ENCODE assay signal across 8 worm cellular contexts in genomic region chrV:14508005-14508521, ce11.
TF ChIP-seq lines count a peak whose summit lies in the region.

TSS of gene R02D5.1 (plus strand) at chrV:14508249.

TF ChIP-seq in whole organism, L1 larva, 84 proteins besides CTCF, POLR2A, EP300 and RAD21:
- TF ChIP-seq blmp-1 (tag; optimal IDR thresholded peaks at IDR 0.05; lab: Kevin White, UChicago) (peak; percentile 99), unc-62 (GFP tag; optimal IDR thresholded peaks at IDR 0.05; lab: Kevin White, UChicago) (no peak)

TF ChIP-seq in whole organism, L2 larva, 48 proteins besides CTCF, POLR2A, EP300 and RAD21:
- TF ChIP-seq elt-3 (tag; optimal IDR thresholded peaks at IDR 0.05; lab: Kevin White, UChicago) = no peak
- TF ChIP-seq lsy-2 (tag; optimal IDR thresholded peaks at IDR 0.05; lab: Kevin White, UChicago) = no peak
- no peak for TF ChIP-seq ama-1 (optimal IDR thresholded peaks at IDR 0.05; lab: Kevin White, UChicago)
- TF ChIP-seq sem-4 (tag; optimal IDR thresholded peaks at IDR 0.05; lab: Kevin White, UChicago) = no peak
- no peak for TF ChIP-seq sma-9 (GFP tag; optimal IDR thresholded peaks at IDR 0.05; lab: Kevin White, UChicago)
- TF ChIP-seq sma-9 (tag; optimal IDR thresholded peaks at IDR 0.05; lab: Kevin White, UChicago) = no peak
- no peak for TF ChIP-seq aly-2 (tag; optimal IDR thresholded peaks at IDR 0.05; lab: Kevin White, UChicago)
- peak; percentile 88 for TF ChIP-seq blmp-1 (tag; optimal IDR thresholded peaks at IDR 0.05; lab: Kevin White, UChicago; ENCODE audit: insufficient read depth)
- no peak for TF ChIP-seq snpc-4 (tag; optimal IDR thresholded peaks at IDR 0.05; lab: Kevin White, UChicago)
TF ChIP-seq in whole organism, L2 larva: peak in this region for 1.

TF ChIP-seq in whole organism, L4 larva, 104 proteins besides CTCF, POLR2A, EP300 and RAD21:
- TF ChIP-seq hlh-11 (tag; optimal IDR thresholded peaks at IDR 0.05; lab: Kevin White, UChicago) (peak; percentile 25), nhr-48 (tag; optimal IDR thresholded peaks at IDR 0.05; lab: Kevin White, UChicago) (peak; percentile 43), mdl-1 (tag; optimal IDR thresholded peaks at IDR 0.05; lab: Kevin White, UChicago) (no peak)

TF ChIP-seq in whole organism, early embryonic, 17 proteins besides CTCF, POLR2A, EP300 and RAD21:
- TF ChIP-seq hmg-4 (GFP tag; optimal IDR thresholded peaks at IDR 0.05; lab: Kevin White, UChicago) (peak; percentile 21), ama-1 (optimal IDR thresholded peaks at IDR 0.05; lab: Kevin White, UChicago) (no peak), ceh-13 (GFP tag; optimal IDR thresholded peaks at IDR 0.05; lab: Kevin White, UChicago) (no peak), ets-7 (tag; optimal IDR thresholded peaks at IDR 0.05; lab: Kevin White, UChicago) (no peak), scrt-1 (GFP tag; IDR thresholded peaks at IDR 0.05; lab: Robert Waterston, UW) (no peak), tra-4 (tag; optimal IDR thresholded peaks at IDR 0.05; lab: Kevin White, UChicago) (no peak), hnd-1 (tag; optimal IDR thresholded peaks at IDR 0.05; lab: Kevin White, UChicago) (no peak)
TF ChIP-seq in whole organism, early embryonic: peak in this region for 1.

TF ChIP-seq in whole organism, late embryonic, 69 proteins besides CTCF, POLR2A, EP300 and RAD21:
- TF ChIP-seq ceh-30 (tag; optimal IDR thresholded peaks at IDR 0.05; lab: Kevin White, UChicago) = no peak
- TF ChIP-seq T23F11.4 (GFP tag; optimal IDR thresholded peaks at IDR 0.05; lab: Kevin White, UChicago) = peak; percentile 4
- peak; percentile 77 for TF ChIP-seq ref-2 (tag; optimal IDR thresholded peaks at IDR 0.05; lab: Kevin White, UChicago)
TF ChIP-seq in whole organism, late embryonic: peak in this region for 2.

TF ChIP-seq in whole organism, midembryonic, 9 proteins besides CTCF, POLR2A, EP300 and RAD21:
- TF ChIP-seq flt-1 (GFP tag; IDR thresholded peaks at IDR 0.05; lab: Robert Waterston, UW) (0 out of 2 replicates have a peak, but pooled peaks have one; percentile 31), ztf-29 (GFP tag; IDR thresholded peaks at IDR 0.05; lab: Robert Waterston, UW) (no peak), cog-1 (tag; optimal IDR thresholded peaks at IDR 0.05; lab: Kevin White, UChicago) (peak; percentile 9)

TF ChIP-seq in whole organism, mixed stage, embryonic, 35 proteins besides CTCF, POLR2A, EP300 and RAD21:
- TF ChIP-seq ham-2 (GFP tag; optimal IDR thresholded peaks at IDR 0.05; lab: Kevin White, UChicago) = peak; percentile 71
- no peak for TF ChIP-seq ztf-11 (tag; optimal IDR thresholded peaks at IDR 0.05; lab: Kevin White, UChicago)
- TF ChIP-seq blmp-1 (tag; optimal IDR thresholded peaks at IDR 0.05; lab: Kevin White, UChicago) = peak; percentile 95
- TF ChIP-seq nhr-12 (tag; optimal IDR thresholded peaks at IDR 0.05; lab: Kevin White, UChicago) = no peak
- TF ChIP-seq snpc-4 (tag; optimal IDR thresholded peaks at IDR 0.05; lab: Kevin White, UChicago) = no peak
- no peak for TF ChIP-seq sem-2 (GFP tag; optimal IDR thresholded peaks at IDR 0.05; lab: Kevin White, UChicago)
- TF ChIP-seq drap-1 (GFP tag; optimal IDR thresholded peaks at IDR 0.05; lab: Kevin White, UChicago) = peak; percentile 56
- peak; percentile 25 for TF ChIP-seq ces-1 (GFP tag; optimal IDR thresholded peaks at IDR 0.05; lab: Kevin White, UChicago)
- no peak for TF ChIP-seq ceh-39 (tag; optimal IDR thresholded peaks at IDR 0.05; lab: Kevin White, UChicago)
- peak; percentile 34 for TF ChIP-seq cnd-1 (tag; optimal IDR thresholded peaks at IDR 0.05; lab: Kevin White, UChicago)
- no peak for TF ChIP-seq zip-8 (tag; optimal IDR thresholded peaks at IDR 0.05; lab: Kevin White, UChicago)
- TF ChIP-seq nhr-28 (tag; optimal IDR thresholded peaks at IDR 0.05; lab: Kevin White, UChicago) = no peak
- TF ChIP-seq unc-120 (tag; optimal IDR thresholded peaks at IDR 0.05; lab: Kevin White, UChicago; ENCODE audit: poor library complexity, severe bottlenecking) = no peak
- TF ChIP-seq hlh-1 (tag; optimal IDR thresholded peaks at IDR 0.05; lab: Kevin White, UChicago) = no peak
- TF ChIP-seq elt-3 (tag; optimal IDR thresholded peaks at IDR 0.05; lab: Kevin White, UChicago) = no peak
- no peak for TF ChIP-seq sptf-1 (tag; optimal IDR thresholded peaks at IDR 0.05; lab: Kevin White, UChicago)
- no peak for TF ChIP-seq ceh-43 (GFP tag; optimal IDR thresholded peaks at IDR 0.05; lab: Kevin White, UChicago)
- no peak for TF ChIP-seq bed-3 (GFP tag; optimal IDR thresholded peaks at IDR 0.05; lab: Kevin White, UChicago)
- peak; percentile 19 for TF ChIP-seq elt-1 (tag; optimal IDR thresholded peaks at IDR 0.05; lab: Kevin White, UChicago; ENCODE audit: borderline replicate concordance, insufficient read depth)
- no peak for TF ChIP-seq lsy-2 (tag; optimal IDR thresholded peaks at IDR 0.05; lab: Kevin White, UChicago)
- TF ChIP-seq nhr-2 (tag; optimal IDR thresholded peaks at IDR 0.05; lab: Kevin White, UChicago) = peak; percentile 2
- no peak for TF ChIP-seq ceh-83 (GFP tag; optimal IDR thresholded peaks at IDR 0.05; lab: Kevin White, UChicago)

TF ChIP-seq in whole organism, young adult, 124 proteins besides CTCF, POLR2A, EP300 and RAD21:
- TF ChIP-seq ztf-25 (GFP tag; IDR thresholded peaks at IDR 0.05; lab: Robert Waterston, UW) (0 out of 2 replicates have a peak, but pooled peaks have one; percentile 48), ekl-4 (GFP tag; IDR thresholded peaks at IDR 0.05; lab: Robert Waterston, UW) (no peak)
